Fruit fly (Drosophila melanogaster): ENCODE data around the gene Polr2I.

Polr2I gene

DNA sequence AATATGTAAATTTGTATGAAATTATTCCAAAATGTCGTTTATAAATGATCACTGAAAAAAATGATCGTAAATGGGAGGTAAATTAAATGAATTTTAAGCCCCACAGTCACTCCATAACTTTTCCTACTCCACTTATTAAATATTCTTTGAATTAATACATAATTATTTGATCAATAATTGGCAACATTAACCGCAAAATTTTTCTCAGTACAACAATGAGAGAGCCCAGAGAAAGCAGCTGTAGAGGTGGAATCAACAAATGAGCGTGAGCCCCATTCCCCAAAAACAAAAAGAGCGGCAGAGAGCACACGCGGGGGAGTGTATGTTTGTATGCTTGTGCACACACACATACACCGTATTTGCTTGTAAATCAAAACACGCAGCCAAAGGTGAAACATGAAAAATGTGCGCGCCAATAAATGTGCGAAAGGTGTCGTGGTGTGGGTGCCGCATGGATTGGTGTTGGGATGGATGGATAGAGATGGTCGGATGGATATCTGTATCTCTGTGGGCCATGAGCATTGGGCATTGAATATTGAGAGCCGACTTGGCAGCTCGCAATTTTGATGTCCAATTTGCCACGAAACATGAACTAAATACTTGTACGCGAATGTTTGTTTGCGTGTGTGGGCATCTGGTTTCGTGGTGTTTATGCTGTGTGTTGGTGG is 25.0 kb upstream of the Polr2I start:
- TF ChIP-seq tj (GFP tag; optimal IDR thresholded peaks at IDR 0.05), result peak; percentile 67
- TF ChIP-seq kay (GFP tag; ENCODE audit: borderline replicate concordance), result no peak
- TF ChIP-seq Mnt (GFP tag; optimal IDR thresholded peaks at IDR 0.05), result peak; percentile 57
- TF ChIP-seq Crg-1 (GFP tag; optimal IDR thresholded peaks at IDR 0.05), result peak; percentile 66
- peak; percentile 92 for TF ChIP-seq CG14711 (tag; optimal IDR thresholded peaks at IDR 0.05)
- TF ChIP-seq bab1 (GFP tag; optimal IDR thresholded peaks at IDR 0.05), result peak; percentile 74
- peak; percentile 95 for TF ChIP-seq CG33017 (tag; optimal IDR thresholded peaks at IDR 0.05)
- TF ChIP-seq CG12768 (GFP tag; optimal IDR thresholded peaks at IDR 0.05), result peak; percentile 91
- TF ChIP-seq ovo (GFP tag; optimal IDR thresholded peaks at IDR 0.05), result peak; percentile 32
- peak; percentile 89 for TF ChIP-seq Clk (GFP tag; optimal IDR thresholded peaks at IDR 0.05)
- TF ChIP-seq toe (GFP tag; optimal IDR thresholded peaks at IDR 0.05), result peak; percentile 71
- TF ChIP-seq Hr96 (GFP tag; optimal IDR thresholded peaks at IDR 0.05), result peak; percentile 60
- peak; percentile 93 for TF ChIP-seq CG5204 (GFP tag; optimal IDR thresholded peaks at IDR 0.05)
- peak; percentile 88 for TF ChIP-seq CG11617 (GFP tag; optimal IDR thresholded peaks at IDR 0.05)
- peak; percentile 72 for TF ChIP-seq pad (GFP tag; optimal IDR thresholded peaks at IDR 0.05)
- no peak for TF ChIP-seq cnc (optimal IDR thresholded peaks at IDR 0.05)
- peak; percentile 94 for TF ChIP-seq CG7045 (GFP tag; optimal IDR thresholded peaks at IDR 0.05)
- peak; percentile 41 for TF ChIP-seq CG1620 (GFP tag; optimal IDR thresholded peaks at IDR 0.05)
- TF ChIP-seq cic (GFP tag; optimal IDR thresholded peaks at IDR 0.05), result peak; percentile 71
- peak; percentile 95 for TF ChIP-seq CG7101 (tag; optimal IDR thresholded peaks at IDR 0.05)

DNA sequence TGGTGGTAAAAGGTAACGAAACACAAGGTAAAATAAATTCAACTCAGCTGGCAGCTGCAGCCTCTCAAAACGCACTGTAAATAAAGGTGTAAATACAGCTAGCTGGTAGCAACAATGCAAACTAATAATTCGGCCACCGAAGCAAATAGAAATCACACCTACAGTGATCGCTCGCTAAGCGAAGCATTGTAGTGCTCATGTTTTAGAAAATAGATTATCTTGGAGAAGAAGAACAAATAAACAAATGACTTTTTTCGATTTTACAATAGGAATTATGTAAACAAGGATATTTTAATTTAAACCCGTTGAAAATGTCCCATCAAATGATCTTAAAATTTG is 24.5 kb upstream of the Polr2I start:
- TF ChIP-seq Hr96 (GFP tag; optimal IDR thresholded peaks at IDR 0.05) (peak; percentile 12), CG33017 (tag; optimal IDR thresholded peaks at IDR 0.05) (peak; percentile 1), CG12768 (GFP tag; optimal IDR thresholded peaks at IDR 0.05) (no peak), cnc (optimal IDR thresholded peaks at IDR 0.05) (no peak), cic (GFP tag; optimal IDR thresholded peaks at IDR 0.05) (no peak), Clk (GFP tag; optimal IDR thresholded peaks at IDR 0.05) (no peak), CG7101 (tag; optimal IDR thresholded peaks at IDR 0.05) (peak; percentile 17)

- TF ChIP-seq tj (GFP tag; optimal IDR thresholded peaks at IDR 0.05) (no peak), toe (GFP tag; optimal IDR thresholded peaks at IDR 0.05) (no peak), cnc (optimal IDR thresholded peaks at IDR 0.05) (no peak), CG12768 (GFP tag; optimal IDR thresholded peaks at IDR 0.05) (no peak), CG7045 (GFP tag; optimal IDR thresholded peaks at IDR 0.05) (peak; percentile 39), CG14711 (tag; optimal IDR thresholded peaks at IDR 0.05) (peak; percentile 5), CG11617 (GFP tag; optimal IDR thresholded peaks at IDR 0.05) (no peak), Hr96 (GFP tag; optimal IDR thresholded peaks at IDR 0.05) (no peak), CG7101 (tag; optimal IDR thresholded peaks at IDR 0.05) (peak; percentile 9), ovo (GFP tag; optimal IDR thresholded peaks at IDR 0.05) (peak; percentile 96), CG5204 (GFP tag; optimal IDR thresholded peaks at IDR 0.05) (peak; percentile 58), cic (GFP tag; optimal IDR thresholded peaks at IDR 0.05) (peak; percentile 76), Crg-1 (GFP tag; optimal IDR thresholded peaks at IDR 0.05) (no peak), Clk (GFP tag; optimal IDR thresholded peaks at IDR 0.05) (no peak), pad (GFP tag; optimal IDR thresholded peaks at IDR 0.05) (peak; percentile 1), CG33017 (tag; optimal IDR thresholded peaks at IDR 0.05) (no peak), CG1620 (GFP tag; optimal IDR thresholded peaks at IDR 0.05) (no peak), Mnt (GFP tag; optimal IDR thresholded peaks at IDR 0.05) (peak; percentile 37), kay (GFP tag; ENCODE audit: borderline replicate concordance) (peak; percentile 96), bab1 (GFP tag; optimal IDR thresholded peaks at IDR 0.05) (no peak)
These were observed 23.6 kb upstream of the Polr2I start for dm6 chr3R:14285059-14285953.

- TF ChIP-seq CG12768 (GFP tag; optimal IDR thresholded peaks at IDR 0.05) (peak; percentile 31), tj (GFP tag; optimal IDR thresholded peaks at IDR 0.05) (no peak), Crg-1 (GFP tag; optimal IDR thresholded peaks at IDR 0.05) (no peak), cic (GFP tag; optimal IDR thresholded peaks at IDR 0.05) (peak; percentile 41), CG7045 (GFP tag; optimal IDR thresholded peaks at IDR 0.05) (no peak), CG11617 (GFP tag; optimal IDR thresholded peaks at IDR 0.05) (no peak), ovo (GFP tag; optimal IDR thresholded peaks at IDR 0.05) (no peak), pad (GFP tag; optimal IDR thresholded peaks at IDR 0.05) (no peak), Clk (GFP tag; optimal IDR thresholded peaks at IDR 0.05) (no peak), bab1 (GFP tag; optimal IDR thresholded peaks at IDR 0.05) (peak; percentile 31), CG33017 (tag; optimal IDR thresholded peaks at IDR 0.05) (no peak), CG5204 (GFP tag; optimal IDR thresholded peaks at IDR 0.05) (no peak), Mnt (GFP tag; optimal IDR thresholded peaks at IDR 0.05) (peak; percentile 20), kay (GFP tag; ENCODE audit: borderline replicate concordance) (no peak), CG7101 (tag; optimal IDR thresholded peaks at IDR 0.05) (no peak), cnc (optimal IDR thresholded peaks at IDR 0.05) (no peak), CG1620 (GFP tag; optimal IDR thresholded peaks at IDR 0.05) (peak; percentile 23), CG14711 (tag; optimal IDR thresholded peaks at IDR 0.05) (peak; percentile 16), Hr96 (GFP tag; optimal IDR thresholded peaks at IDR 0.05) (no peak), toe (GFP tag; optimal IDR thresholded peaks at IDR 0.05) (no peak)
These were observed 22.3 kb upstream of the Polr2I start, which contains the start of gene trx for dm6 chr3R:14286320-14287190. TSS of gene trx (minus strand) at chr3R:14286903.

All from whole organism, adult.